Fruit fly (Drosophila melanogaster) whole organism, embryonic: ENCODE results near the gene Sec61alpha.

Experiments used
- Adf1 ChIP-seq: fragments of 200-800 bp; sonication (Bioruptor generic); IDR thresholded peaks from 2 replicates; pipeline ENCODE4 v1.3.6; 2022; ENCODE audit warnings: missing biosample characterization, missing genetic modification characterization
- Atf6 ChIP-seq: fragments of 200-800 bp; sonication (Bioruptor generic); IDR thresholded peaks from 2 replicates; pipeline ENCODE4 v1.3.6; 2022; ENCODE audit warnings: missing biosample characterization, missing genetic modification characterization
- B-H2 ChIP-seq: fragments of 200-800 bp; sonication (Bioruptor generic); optimal IDR thresholded peaks from 2 replicates; lab custom pipeline; 2018; ENCODE audit warnings: missing biosample characterization, mild to moderate bottlenecking, missing genetic modification characterization
- CG10979 ChIP-seq: fragments of 200-800 bp; sonication (Bioruptor generic); optimal IDR thresholded peaks from 2 replicates; lab custom pipeline; 2018; ENCODE audit warnings: missing biosample characterization, mild to moderate bottlenecking, missing genetic modification characterization, moderate library complexity
- CG13287 ChIP-seq: fragments of 200-800 bp; sonication (Bioruptor generic); IDR thresholded peaks from 2 replicates; pipeline ENCODE4 v1.3.6; 2022; ENCODE audit warnings: missing biosample characterization, missing genetic modification characterization; ENCODE audit not compliant: partially characterized antibody
- CG13775 ChIP-seq: fragments of 200-800 bp; sonication (Bioruptor generic); optimal IDR thresholded peaks from 3 replicates; lab custom pipeline; 2017; ENCODE audit warnings: missing biosample characterization, mild to moderate bottlenecking, missing genetic modification characterization
- CG16813 ChIP-seq: fragments of 200-800 bp; sonication (Bioruptor generic); IDR thresholded peaks from 3 replicates; pipeline ENCODE4 v1.3.6; 2022; ENCODE audit warnings: missing biosample characterization, missing genetic modification characterization; ENCODE audit not compliant: partially characterized antibody
- CG18599 ChIP-seq: fragments of 200-800 bp; sonication (Bioruptor generic); optimal IDR thresholded peaks from 3 replicates; lab custom pipeline; 2017; ENCODE audit warnings: missing biosample characterization, missing genetic modification characterization, mild to moderate bottlenecking, moderate library complexity, missing genetic modification reagents
- CG2120 ChIP-seq: fragments of 200-800 bp; sonication (Bioruptor generic); optimal IDR thresholded peaks from 3 replicates; lab custom pipeline; 2016; ENCODE audit warnings: missing biosample characterization, missing genetic modification characterization
- CG2199 ChIP-seq: fragments of 200-800 bp; sonication (Bioruptor generic); IDR thresholded peaks from 3 replicates; pipeline ENCODE4 v1.3.6; 2022; ENCODE audit warnings: missing biosample characterization, missing genetic modification characterization
- CG2678 ChIP-seq: fragments of 200-800 bp; sonication (Bioruptor generic); optimal IDR thresholded peaks from 3 replicates; lab custom pipeline; 2019; ENCODE audit warnings: missing biosample characterization, mild to moderate bottlenecking, missing genetic modification characterization, moderate library complexity
- CG31365 ChIP-seq: fragments of 200-800 bp; sonication (Bioruptor generic); optimal IDR thresholded peaks from 2 replicates; lab custom pipeline; 2018; ENCODE audit warnings: missing biosample characterization, mild to moderate bottlenecking, missing genetic modification characterization
- CG34376 ChIP-seq: fragments of 200-800 bp; sonication (Bioruptor generic); optimal IDR thresholded peaks from 2 replicates; lab custom pipeline; 2018; ENCODE audit warnings: missing biosample characterization, mild to moderate bottlenecking, missing genetic modification characterization
- CG4617 ChIP-seq: fragments of 200-800 bp; sonication (Bioruptor generic); optimal IDR thresholded peaks from 3 replicates; lab custom pipeline; 2016; ENCODE audit warnings: missing biosample characterization, missing genetic modification characterization, borderline replicate concordance
- CG6791 ChIP-seq: fragments of 200-800 bp; sonication (Bioruptor generic); IDR thresholded peaks from 3 replicates; pipeline ENCODE4 v1.3.6; 2022; ENCODE audit warnings: missing biosample characterization, missing genetic modification characterization; ENCODE audit not compliant: partially characterized antibody
- CG8924 ChIP-seq: fragments of 200-800 bp; optimal IDR thresholded peaks from 3 replicates; lab custom pipeline; 2019; ENCODE audit warnings: missing biosample characterization, mild to moderate bottlenecking, missing genetic modification characterization, moderate library complexity
- CG9932 ChIP-seq: fragments of 200-800 bp; sonication (Bioruptor generic); IDR thresholded peaks from 2 replicates; pipeline ENCODE4 v1.3.6; 2022; ENCODE audit warnings: missing biosample characterization, missing genetic modification characterization
- CTCF ChIP-seq: fragments of 200-800 bp; sonication (Bioruptor generic); optimal IDR thresholded peaks from 2 replicates; lab custom pipeline; 2017; ENCODE audit warnings: missing biosample characterization, mild to moderate bottlenecking, missing genetic modification characterization, moderate library complexity
- CoRest ChIP-seq: fragments of 200-800 bp; sonication (Bioruptor generic); optimal IDR thresholded peaks from 3 replicates; lab custom pipeline; 2018; ENCODE audit warnings: missing biosample characterization, mild to moderate bottlenecking, missing genetic modification characterization, moderate library complexity
- Dbx ChIP-seq: fragments of 200-800 bp; sonication (Bioruptor generic); IDR thresholded peaks from 3 replicates; pipeline ENCODE4 v1.3.6; 2022; ENCODE audit warnings: missing biosample characterization, missing genetic modification characterization
- E2f1 ChIP-seq: fragments of 200-800 bp; sonication (Bioruptor generic); IDR thresholded peaks from 2 replicates; pipeline ENCODE4 v1.3.6; 2022; ENCODE audit warnings: missing biosample characterization, missing genetic modification characterization
- E2f2 ChIP-seq: fragments of 200-800 bp; sonication (Bioruptor generic); IDR thresholded peaks from 2 replicates; pipeline ENCODE4 v1.3.6; 2022; ENCODE audit warnings: missing biosample characterization, missing genetic modification characterization
- Eip74EF ChIP-seq, 2 experiments: fragments of 200-800 bp in 1 of 2; fragments of >200 bp in 1 of 2; sonication (Bioruptor generic) in 1 of 2; optimal IDR thresholded peaks; 2 replicates each; lab custom pipeline; 2017 to 2019; ENCODE audit warnings: missing biosample characterization in 2 of 2, missing genetic modification characterization in 2 of 2, mild to moderate bottlenecking in 1 of 2, moderate library complexity in 1 of 2
- HLH4C ChIP-seq: fragments of 200-800 bp; sonication (Bioruptor generic); IDR thresholded peaks from 3 replicates; pipeline ENCODE4 v1.3.6; 2022; ENCODE audit warnings: missing biosample characterization, missing genetic modification characterization; ENCODE audit not compliant: partially characterized antibody
- Hmr ChIP-seq: fragments of 200-800 bp; sonication (Bioruptor generic); optimal IDR thresholded peaks from 3 replicates; lab custom pipeline; 2017; ENCODE audit warnings: mild to moderate bottlenecking, missing biosample characterization, missing genetic modification reagents, missing genetic modification characterization
- Kr ChIP-seq: fragments of 200-800 bp; sonication (Bioruptor generic); optimal IDR thresholded peaks from 2 replicates; lab custom pipeline; 2017; ENCODE audit warnings: missing biosample characterization, mild to moderate bottlenecking, missing genetic modification characterization
- Lhr ChIP-seq: fragments of 200-800 bp; sonication (Bioruptor generic); optimal IDR thresholded peaks from 3 replicates; lab custom pipeline; 2017; ENCODE audit warnings: mild to moderate bottlenecking, missing biosample characterization, missing genetic modification reagents, missing genetic modification characterization
- Myb ChIP-seq: fragments of 200-800 bp; sonication (Bioruptor generic); optimal IDR thresholded peaks from 2 replicates; lab custom pipeline; 2016; ENCODE audit warnings: missing biosample characterization, missing genetic modification characterization
- Nf-YC ChIP-seq: fragments of 200-800 bp; optimal IDR thresholded peaks from 3 replicates; lab custom pipeline; 2019; ENCODE audit warnings: missing biosample characterization, mild to moderate bottlenecking, missing genetic modification characterization, moderate library complexity
- NfI ChIP-seq: fragments of 200-800 bp; sonication (Bioruptor generic); optimal IDR thresholded peaks from 3 replicates; lab custom pipeline; 2018; ENCODE audit warnings: missing biosample characterization, mild to moderate bottlenecking, missing genetic modification characterization, moderate library complexity
- Spps ChIP-seq: fragments of 200-800 bp; sonication (Bioruptor generic); optimal IDR thresholded peaks from 2 replicates; lab custom pipeline; 2018; ENCODE audit warnings: missing biosample characterization, mild to moderate bottlenecking, missing genetic modification characterization
- YL-1 ChIP-seq: fragments of 200-800 bp; sonication (Bioruptor generic); optimal IDR thresholded peaks from 3 replicates; lab custom pipeline; 2017; ENCODE audit warnings: missing biosample characterization, mild to moderate bottlenecking, missing genetic modification characterization
- abd-A ChIP-seq: fragments of 200-800 bp; sonication (Bioruptor generic); optimal IDR thresholded peaks from 3 replicates; lab custom pipeline; 2019; ENCODE audit warnings: missing biosample characterization, mild to moderate bottlenecking, missing genetic modification characterization, moderate library complexity
- amos ChIP-seq: fragments of 200-800 bp; sonication (Bioruptor generic); IDR thresholded peaks from 2 replicates; pipeline ENCODE4 v1.3.6; 2022; ENCODE audit warnings: missing biosample characterization, missing genetic modification characterization; ENCODE audit not compliant: partially characterized antibody
- cas ChIP-seq: fragments of 200-800 bp; sonication (Bioruptor generic); IDR thresholded peaks from 2 replicates; pipeline ENCODE4 v1.3.6; 2022; ENCODE audit warnings: missing biosample characterization, missing genetic modification characterization
- dmrt99B ChIP-seq: fragments of 200-800 bp; sonication (Bioruptor generic); optimal IDR thresholded peaks from 2 replicates; lab custom pipeline; 2018; ENCODE audit warnings: missing biosample characterization, mild to moderate bottlenecking, missing genetic modification characterization, moderate library complexity
- emc ChIP-seq: fragments of 200-800 bp; sonication (Bioruptor generic); optimal IDR thresholded peaks from 2 replicates; lab custom pipeline; 2016; ENCODE audit warnings: missing biosample characterization, missing genetic modification characterization
- exex ChIP-seq: fragments of 200-800 bp; sonication (Bioruptor generic); optimal IDR thresholded peaks from 4 replicates; lab custom pipeline; 2018; ENCODE audit warnings: missing biosample characterization, mild to moderate bottlenecking, missing genetic modification characterization, moderate library complexity
- gfzf ChIP-seq: fragments of 200-800 bp; sonication (Bioruptor generic); optimal IDR thresholded peaks from 2 replicates; lab custom pipeline; 2016; ENCODE audit warnings: missing biosample characterization, mild to moderate bottlenecking, missing genetic modification characterization, moderate library complexity
- h ChIP-seq: fragments of >200 bp; optimal IDR thresholded peaks from 2 replicates; lab custom pipeline; 2017
- knrl ChIP-seq: fragments of 200-800 bp; sonication (Bioruptor generic); IDR thresholded peaks from 3 replicates; pipeline ENCODE4 v1.3.6; 2022; ENCODE audit warnings: missing biosample characterization, missing genetic modification characterization; ENCODE audit not compliant: partially characterized antibody
- nmo ChIP-seq: fragments of 200-800 bp; sonication (Bioruptor generic); optimal IDR thresholded peaks from 2 replicates; lab custom pipeline; 2018; ENCODE audit warnings: missing biosample characterization, mild to moderate bottlenecking, missing genetic modification characterization, moderate library complexity
- oc ChIP-seq: fragments of 200-800 bp; sonication (Bioruptor generic); optimal IDR thresholded peaks from 2 replicates; lab custom pipeline; 2018; ENCODE audit warnings: missing biosample characterization, mild to moderate bottlenecking, missing genetic modification characterization, moderate library complexity
- pzg ChIP-seq: fragments of 200-800 bp; sonication (Bioruptor generic); optimal IDR thresholded peaks from 3 replicates; lab custom pipeline; 2018; ENCODE audit warnings: missing biosample characterization, mild to moderate bottlenecking, missing genetic modification characterization, moderate library complexity
- row ChIP-seq: fragments of 200-800 bp; sonication (Bioruptor generic); IDR thresholded peaks from 3 replicates; pipeline ENCODE4 v1.3.6; 2022; ENCODE audit warnings: missing biosample characterization, missing genetic modification characterization
- sens ChIP-seq: fragments of 200-800 bp; sonication (Bioruptor generic); peaks from one replicate; lab custom pipeline; 2016; ENCODE audit warnings: missing biosample characterization, missing genetic modification characterization
- stwl ChIP-seq: fragments of 200-800 bp; sonication (Bioruptor generic); optimal IDR thresholded peaks from 3 replicates; lab custom pipeline; 2018; ENCODE audit warnings: missing biosample characterization, mild to moderate bottlenecking, missing genetic modification characterization, moderate library complexity
- trem ChIP-seq: fragments of 200-800 bp; optimal IDR thresholded peaks from 3 replicates; lab custom pipeline; 2019; ENCODE audit warnings: missing biosample characterization, mild to moderate bottlenecking, missing genetic modification characterization, moderate library complexity
- zen ChIP-seq: fragments of 200-800 bp; sonication (Bioruptor generic); optimal IDR thresholded peaks from 3 replicates; lab custom pipeline; 2018; ENCODE audit warnings: missing biosample characterization, mild to moderate bottlenecking, missing genetic modification characterization, moderate library complexity

Gene Sec61alpha

DNA sequence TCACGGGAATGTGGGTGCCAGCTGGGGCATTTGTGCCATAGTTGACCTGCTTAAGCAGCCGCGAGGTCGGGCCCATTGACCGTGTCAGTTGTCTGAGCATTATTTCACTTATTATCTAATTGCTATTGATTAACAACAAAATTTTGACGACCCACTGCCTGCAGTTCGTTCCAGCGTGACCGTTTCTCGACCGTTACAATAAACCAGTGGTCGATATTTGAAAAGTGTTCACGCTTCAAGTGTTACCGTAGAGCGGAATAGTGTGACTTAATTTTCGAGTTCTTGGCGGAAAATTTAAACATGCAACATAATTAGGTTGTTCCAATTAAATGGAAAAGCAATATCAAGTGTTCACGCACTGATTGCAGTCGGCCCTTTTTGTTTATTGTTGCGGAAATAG, 12.9 kb downstream of the Sec61alpha start, which contains the start of gene HemK1 (continued):
- TF ChIP-seq CG10979, result peak; percentile 16
- TF ChIP-seq cas (GFP tag; lab: Robert Waterston, UW), result no peak
- TF ChIP-seq CG13287 (GFP tag; lab: Robert Waterston, UW), result peak; percentile 66
- TF ChIP-seq Spps, result no peak
- TF ChIP-seq CTCF (GFP tag; lab: Kevin White, UChicago), result peak; percentile 42
- TF ChIP-seq sens (GFP tag; lab: Kevin White, UChicago), result peak; percentile 48
- TF ChIP-seq Nf-YC, result peak; percentile 17
- peak; percentile 18 for TF ChIP-seq CG2678 (tag; lab: Kevin White, UChicago)
- TF ChIP-seq emc (GFP tag; lab: Kevin White, UChicago), result no peak
- no peak for TF ChIP-seq oc
- TF ChIP-seq Hmr (GFP tag; lab: Kevin White, UChicago), result peak; percentile 46
- TF ChIP-seq Dbx, result peak; percentile 36; the same call in 1 of the 3 replicates
- 0 out of 3 replicates have a peak, but pooled peaks have one; percentile 29 for TF ChIP-seq CG2199 (GFP tag; lab: Robert Waterston, UW)
- peak in 1 of 2 experiments; percentile 16 for TF ChIP-seq Eip74EF (GFP tag; optimal IDR thresholded peaks at IDR 0.05; lab: Kevin White, UChicago)
- TF ChIP-seq CG4617 (GFP tag; lab: Kevin White, UChicago), result peak; percentile 55
- peak; percentile 43 for TF ChIP-seq nmo (GFP tag; lab: Kevin White, UChicago)
- TF ChIP-seq trem (tag; lab: Kevin White, UChicago), result peak; percentile 59
- no peak for TF ChIP-seq CG13775 (GFP tag; lab: Kevin White, UChicago)
- peak; percentile 42; the same call in 1 of the 3 replicates for TF ChIP-seq CG6791 (GFP tag; lab: Robert Waterston, UW)
- TF ChIP-seq CG8924 (tag; lab: Kevin White, UChicago), result peak; percentile 3
- no peak for TF ChIP-seq CG31365
- TF ChIP-seq exex, result peak; percentile 17
- TF ChIP-seq E2f2, result peak; percentile 97
- TF ChIP-seq pzg (GFP tag; lab: Kevin White, UChicago), result peak; percentile 98
- TF ChIP-seq E2f1 (GFP tag; lab: Robert Waterston, UW), result no peak
- TF ChIP-seq Myb (GFP tag; lab: Kevin White, UChicago), result peak; percentile 88
- TF ChIP-seq stwl (tag; lab: Kevin White, UChicago), result peak; percentile 66
- 0 out of 2 replicates have a peak, but pooled peaks have one; percentile 30 for TF ChIP-seq CG9932 (GFP tag; lab: Robert Waterston, UW)
- TF ChIP-seq CG2120 (GFP tag; lab: Kevin White, UChicago), result no peak
- no peak for TF ChIP-seq Kr
- 0 out of 3 replicates have a peak, but pooled peaks have one; percentile 42 for TF ChIP-seq CG16813
- no peak for TF ChIP-seq HLH4C
- TF ChIP-seq row, result peak; percentile 40; the same call in 1 of the 3 replicates
- TF ChIP-seq Lhr (GFP tag; lab: Kevin White, UChicago), result peak; percentile 43
- TF ChIP-seq knrl, result peak; percentile 60
- peak; percentile 58; the same call in 1 of the 2 replicates for TF ChIP-seq amos (GFP tag; lab: Robert Waterston, UW)
- TF ChIP-seq YL-1 (GFP tag; lab: Kevin White, UChicago), result peak; percentile 69
- peak; percentile 97 for TF ChIP-seq gfzf (GFP tag; lab: Kevin White, UChicago)
- peak; percentile 4 for TF ChIP-seq NfI
- TF ChIP-seq Adf1 (GFP tag; lab: Robert Waterston, UW), result 0 out of 2 replicates have a peak, but pooled peaks have one; percentile 25
- TF ChIP-seq abd-A (tag; lab: Kevin White, UChicago), result peak; percentile 29
- TF ChIP-seq Atf6 (GFP tag; lab: Robert Waterston, UW), result 0 out of 2 replicates have a peak, but pooled peaks have one; percentile 21
- TF ChIP-seq h (lab: Kevin White, UChicago), result no peak
- TF ChIP-seq CG34376, result peak; percentile 40
- TF ChIP-seq B-H2 (GFP tag; lab: Kevin White, UChicago), result peak; percentile 28
- TF ChIP-seq CoRest (tag; lab: Kevin White, UChicago), result peak; percentile 54
- TF ChIP-seq zen (tag; lab: Kevin White, UChicago), result peak; percentile 28
- no peak for TF ChIP-seq CG18599 (GFP tag; lab: Kevin White, UChicago)
- TF ChIP-seq dmrt99B (tag; lab: Kevin White, UChicago), result no peak
